Worm (Caenorhabditis elegans) whole organism, mixed stage, embryonic: ENCODE results near the gene sra-26.

Experiments used
- bed-3 ChIP-seq: fragments of 200-800 bp; sonication (Bioruptor generic); optimal IDR thresholded peaks from 3 replicates; lab custom pipeline; 2018; ENCODE audit warnings: mild to moderate bottlenecking, missing genetic modification characterization, moderate library complexity, missing compliant biosample characterization
- mep-1 ChIP-seq: fragments of 150-350 bp; optimal IDR thresholded peaks from 2 replicates; lab custom pipeline; 2017; ENCODE audit warnings: missing biosample characterization, missing genetic modification reagents, missing genetic modification characterization, inconsistent platforms
- nhr-237 ChIP-seq: fragments of 150-350 bp; optimal IDR thresholded peaks from 2 replicates; lab custom pipeline; 2014; ENCODE audit warnings: missing biosample characterization, missing genetic modification characterization
- tbx-8 ChIP-seq: fragments of 200-800 bp; sonication (Bioruptor generic); optimal IDR thresholded peaks from 2 replicates; lab custom pipeline; 2018; ENCODE audit warnings: mild to moderate bottlenecking, missing genetic modification characterization, moderate library complexity, missing compliant biosample characterization

- TF ChIP-seq nhr-237 (tag; lab: Kevin White, UChicago) (no peak), tbx-8 (GFP tag; lab: Kevin White, UChicago) (no peak), bed-3 (GFP tag; lab: Kevin White, UChicago) (no peak), mep-1 (no peak)
These were observed 21.8 kb downstream of the sra-26 start for ce11 chrII:6629775-6630174.
